Fruit fly (Drosophila melanogaster): ENCODE measurements around the gene CG11052.
A peak's percentile ranks its signal among the peaks of the same experiment; 100 is the strongest.

Gene CG11052

dm6 chr3R:8026515-8026914 is 17.4 kb upstream of the CG11052 start:
- no peak for TF ChIP-seq dl (GFP tag; optimal IDR thresholded peaks at IDR 0.05; ENCODE audit: insufficient read depth in 1 of 2, partially characterized antibody in 2 of 2)
- TF ChIP-seq Rel (GFP tag; optimal IDR thresholded peaks at IDR 0.05) = no peak
- no peak for TF ChIP-seq Rel (tag; optimal IDR thresholded peaks at IDR 0.05)
- no peak for TF ChIP-seq woc (GFP tag; optimal IDR thresholded peaks at IDR 0.05)
- no peak for TF ChIP-seq ey (GFP tag; optimal IDR thresholded peaks at IDR 0.05)
- TF ChIP-seq Hr83 (GFP tag; optimal IDR thresholded peaks at IDR 0.05; ENCODE audit: poor library complexity, severe bottlenecking) = no peak
- no peak for TF ChIP-seq dmrt93B (GFP tag; optimal IDR thresholded peaks at IDR 0.05)
- TF ChIP-seq Jra (GFP tag; optimal IDR thresholded peaks at IDR 0.05) = no peak
- TF ChIP-seq Hr78 (GFP tag; optimal IDR thresholded peaks at IDR 0.05) = no peak
- no peak for TF ChIP-seq Mio (GFP tag; optimal IDR thresholded peaks at IDR 0.05)
- TF ChIP-seq pan (optimal IDR thresholded peaks at IDR 0.05) = no peak
- no peak for TF ChIP-seq CrebA (GFP tag; optimal IDR thresholded peaks at IDR 0.05; ENCODE audit: borderline replicate concordance)
- no peak for TF ChIP-seq sv (GFP tag; optimal IDR thresholded peaks at IDR 0.05)

dm6 chr3R:8013121-8014009 is 4.3 kb upstream of the CG11052 start, which contains the start of the genes CG10435 and Pbp95:
CG10435 (minus strand) TSS chr3R:8013201.
Pbp95 (plus strand) TSS chr3R:8013791.
- TF ChIP-seq tai (GFP tag; optimal IDR thresholded peaks at IDR 0.05) (no peak), usp (GFP tag; optimal IDR thresholded peaks at IDR 0.05) (no peak), Jra (GFP tag; optimal IDR thresholded peaks at IDR 0.05) (no peak), CrebA (GFP tag; optimal IDR thresholded peaks at IDR 0.05; ENCODE audit: borderline replicate concordance) (no peak), Sp1 (GFP tag; optimal IDR thresholded peaks at IDR 0.05) (no peak), ey (GFP tag; optimal IDR thresholded peaks at IDR 0.05) (peak; percentile 52), jim (GFP tag; optimal IDR thresholded peaks at IDR 0.05) (peak; percentile 55), Hnf4 (GFP tag; optimal IDR thresholded peaks at IDR 0.05) (peak; percentile 80), psq (GFP tag; optimal IDR thresholded peaks at IDR 0.05) (peak; percentile 39), GATAd (GFP tag; optimal IDR thresholded peaks at IDR 0.05) (no peak), pan (optimal IDR thresholded peaks at IDR 0.05) (no peak), brk (GFP tag; optimal IDR thresholded peaks at IDR 0.05) (no peak), rgr (GFP tag; optimal IDR thresholded peaks at IDR 0.05) (no peak), N (GFP tag; optimal IDR thresholded peaks at IDR 0.05) (no peak), sv (GFP tag; optimal IDR thresholded peaks at IDR 0.05) (no peak), fru (GFP tag; optimal IDR thresholded peaks at IDR 0.05) (no peak), CG32264 (GFP tag; optimal IDR thresholded peaks at IDR 0.05) (no peak), Myc (optimal IDR thresholded peaks at IDR 0.05) (peak; percentile 67), Hr83 (GFP tag; optimal IDR thresholded peaks at IDR 0.05; ENCODE audit: poor library complexity, severe bottlenecking) (peak; percentile 86), h (GFP tag; optimal IDR thresholded peaks at IDR 0.05) (peak; percentile 62), OdsH (GFP tag; optimal IDR thresholded peaks at IDR 0.05) (peak; percentile 28), dsf (GFP tag; optimal IDR thresholded peaks at IDR 0.05; ENCODE audit: borderline replicate concordance) (peak; percentile 19), HLH106 (tag; optimal IDR thresholded peaks at IDR 0.05) (peak; percentile 38), br (GFP tag; optimal IDR thresholded peaks at IDR 0.05) (no peak), dl (GFP tag; optimal IDR thresholded peaks at IDR 0.05; ENCODE audit: insufficient read depth in 1 of 2, partially characterized antibody in 2 of 2) (no peak), CG9705 (GFP tag; optimal IDR thresholded peaks at IDR 0.05) (no peak), Rel (GFP tag; optimal IDR thresholded peaks at IDR 0.05) (no peak), Rel (tag; optimal IDR thresholded peaks at IDR 0.05) (no peak), Hr78 (GFP tag; optimal IDR thresholded peaks at IDR 0.05) (no peak), Abd-B (GFP tag; optimal IDR thresholded peaks at IDR 0.05) (no peak), foxo (GFP tag; optimal IDR thresholded peaks at IDR 0.05) (peak in 1 of 2 experiments; percentile 72), Vsx2 (GFP tag; optimal IDR thresholded peaks at IDR 0.05; ENCODE audit: partially characterized antibody) (peak; percentile 93), dmrt93B (GFP tag; optimal IDR thresholded peaks at IDR 0.05) (no peak), lola (GFP tag; optimal IDR thresholded peaks at IDR 0.05) (no peak), woc (GFP tag; optimal IDR thresholded peaks at IDR 0.05) (peak; percentile 81), Mio (GFP tag; optimal IDR thresholded peaks at IDR 0.05) (no peak), Dif (GFP tag; optimal IDR thresholded peaks at IDR 0.05; ENCODE audit: partially characterized antibody) (peak; percentile 7), Dfd (GFP tag; optimal IDR thresholded peaks at IDR 0.05) (no peak), sage (GFP tag; optimal IDR thresholded peaks at IDR 0.05) (no peak)

Data from whole organism, wandering third instar larva.